Fruit fly (Drosophila melanogaster) whole organism, embryonic: Measurements from ENCODE around the gene L2HGDH.
A peak's percentile ranks its signal among the peaks of the same experiment; 100 is the strongest.

Source experiments
- C15 ChIP-seq: fragments of 200-800 bp; sonication (Bioruptor generic); IDR thresholded peaks from 3 replicates; pipeline ENCODE4 v1.3.6; 2022; ENCODE audit warnings: missing biosample characterization, missing genetic modification characterization
- CG10543 ChIP-seq: fragments of 200-800 bp; sonication (Bioruptor generic); optimal IDR thresholded peaks from 3 replicates; lab custom pipeline; 2017; ENCODE audit warnings: missing biosample characterization, mild to moderate bottlenecking, missing genetic modification characterization, moderate library complexity
- CG11398 ChIP-seq: fragments of 200-800 bp; sonication (Bioruptor generic); optimal IDR thresholded peaks from 2 replicates; lab custom pipeline; 2016; ENCODE audit warnings: missing biosample characterization, missing genetic modification characterization
- CG13123 ChIP-seq: fragments of 200-800 bp; sonication (Bioruptor generic); optimal IDR thresholded peaks from 2 replicates; lab custom pipeline; 2016; ENCODE audit warnings: missing biosample characterization, missing genetic modification characterization
- CG13296 ChIP-seq: fragments of 200-800 bp; sonication (Bioruptor generic); optimal IDR thresholded peaks from 3 replicates; lab custom pipeline; 2018; ENCODE audit warnings: missing biosample characterization, mild to moderate bottlenecking, missing genetic modification characterization
- CG13424 ChIP-seq: fragments of 200-800 bp; sonication (Bioruptor generic); optimal IDR thresholded peaks from 2 replicates; lab custom pipeline; 2019; ENCODE audit warnings: missing biosample characterization, mild to moderate bottlenecking, missing genetic modification characterization, moderate library complexity
- CG14014 ChIP-seq: fragments of 200-800 bp; sonication (Bioruptor generic); IDR thresholded peaks from 2 replicates; pipeline ENCODE4 v1.3.6; 2022; ENCODE audit warnings: missing biosample characterization, missing genetic modification characterization
- CG14667 ChIP-seq: fragments of 200-800 bp; sonication (Bioruptor generic); IDR thresholded peaks from 2 replicates; pipeline ENCODE4 v1.3.6; 2022; ENCODE audit warnings: missing biosample characterization, missing genetic modification characterization
- CG15011 ChIP-seq: fragments of 200-800 bp; sonication (Bioruptor generic); optimal IDR thresholded peaks from 3 replicates; lab custom pipeline; 2018; ENCODE audit warnings: missing biosample characterization, mild to moderate bottlenecking, missing genetic modification characterization
- CG1603 ChIP-seq: fragments of 200-800 bp; sonication (Bioruptor generic); optimal IDR thresholded peaks from 2 replicates; lab custom pipeline; 2019; ENCODE audit warnings: missing biosample characterization, mild to moderate bottlenecking, missing genetic modification characterization, moderate library complexity
- CG17328 ChIP-seq: fragments of 200-800 bp; sonication (Bioruptor generic); IDR thresholded peaks from 2 replicates; pipeline ENCODE4 v1.3.6; 2022; ENCODE audit warnings: missing biosample characterization, missing genetic modification characterization
- CG17359 ChIP-seq: fragments of 200-800 bp; sonication (Bioruptor generic); optimal IDR thresholded peaks from 3 replicates; lab custom pipeline; 2018; ENCODE audit warnings: missing biosample characterization, mild to moderate bottlenecking, missing genetic modification characterization, moderate library complexity
- CG17385 ChIP-seq: fragments of 200-800 bp; sonication (Bioruptor generic); optimal IDR thresholded peaks from 3 replicates; lab custom pipeline; 2018; ENCODE audit warnings: missing biosample characterization, mild to moderate bottlenecking, missing genetic modification characterization
- CG18011 ChIP-seq: fragments of 200-800 bp; sonication (Bioruptor generic); optimal IDR thresholded peaks from 2 replicates; lab custom pipeline; 2017; ENCODE audit warnings: missing biosample characterization, missing genetic modification characterization, mild to moderate bottlenecking, moderate library complexity, missing genotype
- CG18476 ChIP-seq: fragments of 200-800 bp; sonication (Bioruptor generic); optimal IDR thresholded peaks from 2 replicates; lab custom pipeline; 2016; ENCODE audit warnings: missing biosample characterization, mild to moderate bottlenecking, missing genetic modification characterization
- CG3065 ChIP-seq: fragments of 200-800 bp; sonication (Bioruptor generic); optimal IDR thresholded peaks from 2 replicates; lab custom pipeline; 2016; ENCODE audit warnings: missing biosample characterization, missing genetic modification characterization
- CG4820 ChIP-seq: fragments of 200-800 bp; sonication (Bioruptor generic); optimal IDR thresholded peaks from 3 replicates; lab custom pipeline; 2016; ENCODE audit warnings: missing biosample characterization, missing genetic modification characterization
- CG6689 ChIP-seq: fragments of 200-800 bp; sonication (Bioruptor generic); IDR thresholded peaks from 2 replicates; pipeline ENCODE4 v1.3.6; 2022; ENCODE audit warnings: missing biosample characterization, missing genetic modification characterization
- CG6854 ChIP-seq: fragments of 200-800 bp; sonication (Bioruptor generic); optimal IDR thresholded peaks from 3 replicates; lab custom pipeline; 2017; ENCODE audit warnings: missing biosample characterization, mild to moderate bottlenecking, missing genetic modification characterization
- CG7839 ChIP-seq: fragments of 200-800 bp; sonication (Bioruptor generic); optimal IDR thresholded peaks from 3 replicates; lab custom pipeline; 2018; ENCODE audit warnings: missing biosample characterization, mild to moderate bottlenecking, missing genetic modification characterization, moderate library complexity
- CG8478 ChIP-seq: fragments of >200 bp; optimal IDR thresholded peaks from 2 replicates; lab custom pipeline; 2018
- CG9609 ChIP-seq: fragments of 200-800 bp; sonication (Bioruptor generic); optimal IDR thresholded peaks from 3 replicates; lab custom pipeline; 2016; ENCODE audit warnings: missing biosample characterization, missing genetic modification characterization
- CkIIα-i1 ChIP-seq: fragments of 200-800 bp; sonication (Bioruptor generic); IDR thresholded peaks from 2 replicates; pipeline ENCODE4 v1.3.6; 2022; ENCODE audit warnings: missing biosample characterization, missing genetic modification characterization
- Dad ChIP-seq: fragments of 200-800 bp; sonication (Bioruptor generic); optimal IDR thresholded peaks from 3 replicates; lab custom pipeline; 2016; ENCODE audit warnings: missing biosample characterization, missing genetic modification characterization
- Dfd ChIP-seq, 2 experiments: fragments of >200 bp; optimal IDR thresholded peaks; 2 replicates each; lab custom pipeline; 2017; ENCODE audit warnings: missing biosample characterization in 2 of 2, missing genetic modification characterization in 2 of 2
- Dip2 ChIP-seq: fragments of 200-800 bp; sonication (Bioruptor generic); IDR thresholded peaks from 2 replicates; pipeline ENCODE4 v1.3.6; 2022; ENCODE audit warnings: missing biosample characterization, missing genetic modification characterization
- Doc2 ChIP-seq: fragments of 200-800 bp; sonication (Bioruptor generic); IDR thresholded peaks from 2 replicates; pipeline ENCODE4 v1.3.6; 2022; ENCODE audit warnings: missing biosample characterization, missing genetic modification characterization
- HHEX ChIP-seq: fragments of 200-800 bp; sonication (Bioruptor generic); optimal IDR thresholded peaks from 3 replicates; lab custom pipeline; 2017; ENCODE audit warnings: missing biosample characterization, mild to moderate bottlenecking, missing genetic modification characterization, missing genetic modification reagents
- HLHmδ ChIP-seq: fragments of 200-800 bp; sonication (Bioruptor generic); optimal IDR thresholded peaks from 2 replicates; lab custom pipeline; 2018; ENCODE audit warnings: missing biosample characterization, mild to moderate bottlenecking, missing genetic modification characterization, moderate library complexity
- Side ChIP-seq: fragments of 200-800 bp; sonication (Bioruptor generic); optimal IDR thresholded peaks from 2 replicates; lab custom pipeline; 2016; ENCODE audit warnings: missing biosample characterization, missing genetic modification characterization
- Sox100B ChIP-seq: fragments of 200-800 bp; sonication (Bioruptor generic); optimal IDR thresholded peaks from 3 replicates; lab custom pipeline; 2018; ENCODE audit warnings: missing biosample characterization, mild to moderate bottlenecking, missing genetic modification characterization
- ase ChIP-seq: fragments of 200-800 bp; sonication (Bioruptor generic); IDR thresholded peaks from 3 replicates; pipeline ENCODE4 v1.3.6; 2022; ENCODE audit warnings: missing biosample characterization, missing genetic modification characterization
- ash1 ChIP-seq: fragments of 200-800 bp; sonication (Bioruptor generic); optimal IDR thresholded peaks from 2 replicates; lab custom pipeline; 2018; ENCODE audit warnings: missing biosample characterization, mild to moderate bottlenecking, missing genetic modification characterization
- chn ChIP-seq: fragments of 200-800 bp; sonication (Bioruptor generic); optimal IDR thresholded peaks from 2 replicates; lab custom pipeline; 2016; ENCODE audit warnings: missing biosample characterization, missing genetic modification characterization
- fd3F ChIP-seq: fragments of 200-800 bp; sonication (Bioruptor generic); optimal IDR thresholded peaks from 2 replicates; lab custom pipeline; 2018; ENCODE audit warnings: missing biosample characterization, mild to moderate bottlenecking, missing genetic modification characterization, moderate library complexity
- gem ChIP-seq: fragments of 200-800 bp; sonication (Bioruptor generic); optimal IDR thresholded peaks from 2 replicates; lab custom pipeline; 2019; ENCODE audit warnings: missing biosample characterization, mild to moderate bottlenecking, missing genetic modification characterization, moderate library complexity
- grau ChIP-seq: fragments of 200-800 bp; optimal IDR thresholded peaks from 3 replicates; lab custom pipeline; 2019; ENCODE audit warnings: missing biosample characterization, mild to moderate bottlenecking, missing genetic modification characterization, moderate library complexity
- grn ChIP-seq: fragments of 200-800 bp; sonication (Bioruptor generic); optimal IDR thresholded peaks from 3 replicates; lab custom pipeline; 2017; ENCODE audit warnings: missing biosample characterization, missing genetic modification characterization
- her ChIP-seq: fragments of 200-800 bp; sonication (Bioruptor generic); optimal IDR thresholded peaks from 2 replicates; lab custom pipeline; 2016; ENCODE audit warnings: missing biosample characterization, missing genetic modification characterization
- hkb ChIP-seq, 2 experiments: fragments of 200-800 bp in 1 of 2; fragments of >200 bp in 1 of 2; sonication (Bioruptor generic) in 1 of 2; IDR thresholded peaks in 1 of 2; optimal IDR thresholded peaks in 1 of 2; 2 replicates each; pipeline versions ENCODE4 v1.3.6 to Lab custom; 2017 to 2022; ENCODE audit warnings: missing biosample characterization in 1 of 2, missing genetic modification characterization in 1 of 2
- insv ChIP-seq, 2 experiments: fragments of 200-800 bp; sonication (Bioruptor generic); optimal IDR thresholded peaks; 3 replicates each; lab custom pipeline; 2016 to 2018; ENCODE audit warnings: missing biosample characterization in 2 of 2, missing genetic modification characterization in 2 of 2
- nmo ChIP-seq: fragments of 200-800 bp; sonication (Bioruptor generic); optimal IDR thresholded peaks from 2 replicates; lab custom pipeline; 2018; ENCODE audit warnings: missing biosample characterization, mild to moderate bottlenecking, missing genetic modification characterization, moderate library complexity
- onecut ChIP-seq: fragments of 200-800 bp; sonication (Bioruptor generic); IDR thresholded peaks from 2 replicates; pipeline ENCODE4 v1.3.6; 2022; ENCODE audit warnings: missing biosample characterization, missing genetic modification characterization
- pho ChIP-seq: fragments of 200-800 bp; sonication (Bioruptor generic); optimal IDR thresholded peaks from 2 replicates; lab custom pipeline; 2016; ENCODE audit warnings: missing biosample characterization, missing genetic modification characterization
- ranshi ChIP-seq: fragments of 200-800 bp; sonication (Bioruptor generic); IDR thresholded peaks from 2 replicates; pipeline ENCODE4 v1.3.6; 2022; ENCODE audit warnings: missing biosample characterization, missing genetic modification characterization
- seq ChIP-seq: fragments of 200-800 bp; sonication (Bioruptor generic); IDR thresholded peaks from 2 replicates; pipeline ENCODE4 v1.3.6; 2022; ENCODE audit warnings: missing biosample characterization, missing genetic modification characterization
- sima ChIP-seq: fragments of 200-800 bp; sonication (Bioruptor generic); optimal IDR thresholded peaks from 2 replicates; lab custom pipeline; 2016; ENCODE audit warnings: missing biosample characterization, missing genetic modification characterization
- so ChIP-seq: fragments of 200-800 bp; sonication (Bioruptor generic); IDR thresholded peaks from 3 replicates; pipeline ENCODE4 v1.3.6; 2022; ENCODE audit warnings: missing biosample characterization, missing genetic modification characterization
- sug ChIP-seq: fragments of 200-800 bp; optimal IDR thresholded peaks from 2 replicates; lab custom pipeline; 2019; ENCODE audit warnings: missing biosample characterization, mild to moderate bottlenecking, missing genetic modification characterization, moderate library complexity
- tx ChIP-seq: fragments of 200-800 bp; sonication (Bioruptor generic); optimal IDR thresholded peaks from 2 replicates; lab custom pipeline; 2016; ENCODE audit warnings: missing biosample characterization, missing genetic modification characterization

Gene L2HGDH

DNA sequence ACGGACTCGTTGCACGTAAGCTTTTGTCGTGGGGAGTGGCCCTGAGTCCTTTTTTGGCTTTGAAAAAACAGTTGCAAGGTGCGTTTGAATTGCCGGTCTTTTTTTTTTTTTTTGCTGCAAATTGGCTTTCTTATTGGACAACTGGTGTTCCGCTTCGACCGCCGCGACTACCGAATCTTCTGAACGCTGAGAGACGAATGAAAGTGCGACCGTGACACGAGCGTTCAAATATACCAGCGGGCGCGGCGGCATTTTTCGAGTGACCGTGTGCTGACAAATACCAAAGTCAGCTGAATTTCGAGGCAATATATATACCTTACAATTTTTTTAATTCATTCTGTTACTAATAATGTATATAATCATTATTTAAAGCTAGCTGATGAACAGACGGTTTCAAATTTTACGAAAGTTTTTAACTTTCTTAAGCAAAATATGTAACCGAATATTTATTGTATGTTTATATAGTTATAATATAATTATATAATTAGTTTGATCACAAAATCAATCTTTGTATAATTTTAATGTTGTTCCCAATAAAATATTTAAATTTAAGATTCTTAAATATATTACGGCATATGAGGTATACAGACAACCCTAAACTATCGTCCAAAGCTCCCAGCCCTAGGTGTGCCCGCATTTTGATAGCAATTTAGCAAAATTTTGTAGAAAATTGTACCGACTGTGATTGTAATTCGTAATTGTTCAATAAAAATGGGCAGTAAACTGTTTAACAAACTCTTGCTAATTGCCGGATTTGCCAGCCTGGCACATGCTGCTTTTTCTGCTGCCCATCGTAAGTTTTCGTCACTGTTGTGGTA, 13.0 kb upstream of the L2HGDH start, which contains the start of the genes Swip-1 and EMC5 (continued):
- TF ChIP-seq insv (GFP tag; optimal IDR thresholded peaks at IDR 0.05; lab: Kevin White, UChicago) = peak in 1 of 2 experiments; percentile 87
- TF ChIP-seq CG7839 (tag; lab: Kevin White, UChicago) = peak; percentile 73
- TF ChIP-seq ash1 = no peak
- no peak for TF ChIP-seq CkIIα-i1 (GFP tag; lab: Robert Waterston, UW)
- no peak for TF ChIP-seq Dad (GFP tag; lab: Kevin White, UChicago)
- no peak for TF ChIP-seq CG18011 (GFP tag; lab: Kevin White, UChicago)
- TF ChIP-seq hkb (optimal IDR thresholded peaks at IDR 0.05; lab: Kevin White, UChicago) = no peak
- no peak for TF ChIP-seq hkb (GFP tag; IDR thresholded peaks at IDR 0.05; lab: Robert Waterston, UW)
- TF ChIP-seq CG17328 (GFP tag; lab: Robert Waterston, UW) = no peak; the same call in 1 of the 2 replicates
- TF ChIP-seq nmo = peak; percentile 86
- TF ChIP-seq tx = no peak
- no peak for TF ChIP-seq CG11398 (GFP tag; lab: Kevin White, UChicago)
- TF ChIP-seq HLHmδ (GFP tag; lab: Kevin White, UChicago) = peak; percentile 69
- TF ChIP-seq ranshi (GFP tag; lab: Robert Waterston, UW) = peak; percentile 59; the same call in 1 of the 2 replicates
- TF ChIP-seq seq (GFP tag; lab: Robert Waterston, UW) = no peak
- peak; percentile 43 for TF ChIP-seq CG4820
- no peak for TF ChIP-seq her
- TF ChIP-seq CG6689 (GFP tag; lab: Robert Waterston, UW) = peak; percentile 66
- TF ChIP-seq onecut = no peak
- no peak for TF ChIP-seq CG1603
- TF ChIP-seq ase (GFP tag; lab: Robert Waterston, UW) = peak; percentile 18; the same call in 1 of the 3 replicates
- no peak for TF ChIP-seq chn (GFP tag; lab: Kevin White, UChicago)
- TF ChIP-seq CG17385 (GFP tag; lab: Kevin White, UChicago) = peak; percentile 30
- TF ChIP-seq sima (GFP tag; lab: Kevin White, UChicago) = no peak
- TF ChIP-seq Dip2 (GFP tag; lab: Robert Waterston, UW) = no peak
- peak; percentile 35 for TF ChIP-seq HHEX (GFP tag; lab: Kevin White, UChicago)
- TF ChIP-seq C15 (GFP tag; lab: Robert Waterston, UW) = 0 out of 3 replicates have a peak, but pooled peaks have one; percentile 25
- TF ChIP-seq CG18476 = no peak
- no peak for TF ChIP-seq CG3065
- no peak for TF ChIP-seq Dfd (GFP tag; optimal IDR thresholded peaks at IDR 0.05; lab: Kevin White, UChicago)
- peak; percentile 77 for TF ChIP-seq grau
- no peak for TF ChIP-seq pho
- TF ChIP-seq gem = peak; percentile 84
- peak; percentile 52 for TF ChIP-seq fd3F (GFP tag; lab: Kevin White, UChicago)
- TF ChIP-seq Sox100B (GFP tag; lab: Kevin White, UChicago) = peak; percentile 62
- TF ChIP-seq so (GFP tag; lab: Robert Waterston, UW) = peak; percentile 10; the same call in 1 of the 3 replicates
- peak; percentile 66 for TF ChIP-seq CG10543 (GFP tag; lab: Kevin White, UChicago)
- peak; percentile 49 for TF ChIP-seq CG13296 (GFP tag; lab: Kevin White, UChicago)
- no peak for TF ChIP-seq CG13123 (GFP tag; lab: Kevin White, UChicago)
- TF ChIP-seq Doc2 (GFP tag; lab: Robert Waterston, UW) = no peak
- peak; percentile 41 for TF ChIP-seq CG17359 (tag; lab: Kevin White, UChicago)
- TF ChIP-seq Side (GFP tag; lab: Kevin White, UChicago) = no peak
- peak; percentile 73 for TF ChIP-seq sug
- 0 out of 2 replicates have a peak, but pooled peaks have one; percentile 26 for TF ChIP-seq CG14667 (GFP tag; lab: Robert Waterston, UW)
- peak; percentile 80 for TF ChIP-seq CG13424
- no peak for TF ChIP-seq CG6854 (GFP tag; lab: Kevin White, UChicago)
- TF ChIP-seq CG15011 (GFP tag; lab: Kevin White, UChicago) = no peak
- TF ChIP-seq CG14014 (GFP tag; lab: Robert Waterston, UW) = peak; percentile 73
- no peak for TF ChIP-seq CG8478 (lab: Kevin White, UChicago)
- no peak for TF ChIP-seq CG9609 (GFP tag; lab: Kevin White, UChicago)
- TF ChIP-seq grn (GFP tag; lab: Kevin White, UChicago) = no peak
